Worm (Caenorhabditis elegans): Measurements from ENCODE around the gene mrps-25.
"Not testable (repeated sequence)": the region's sequence is repeated elsewhere in the genome, so short reads cannot be mapped to it uniquely, and the experiment has no call there.

The mrps-25 gene

ce11 chrIV:1058504-1058903, 1.8 kb downstream of the mrps-25 start:
- TF ChIP-seq B0019.2 (GFP tag; conservative IDR thresholded peaks at IDR 0.05) (no peak), attf-3 (GFP tag; conservative IDR thresholded peaks at IDR 0.05) (peak; percentile 72)

DNA sequence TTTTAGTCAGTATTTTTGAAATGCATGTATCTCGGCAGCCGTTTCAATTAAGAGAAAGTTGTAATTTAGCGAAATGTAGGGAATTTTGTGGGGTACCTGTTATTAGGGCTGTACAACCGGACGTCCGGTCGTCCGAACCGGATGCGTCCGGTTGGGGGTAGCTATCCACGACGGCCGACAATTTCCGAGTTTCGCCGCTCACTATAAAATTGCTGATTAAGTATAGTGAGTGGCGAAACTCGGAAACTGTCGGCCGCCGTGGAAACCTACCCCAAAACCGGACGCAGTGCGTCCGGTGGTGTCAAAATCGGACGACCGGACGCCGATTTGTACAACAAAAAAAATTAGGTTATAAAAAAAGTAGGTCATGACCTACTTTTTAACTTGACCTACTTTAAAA, 5.0 kb downstream of the mrps-25 start:
- TF ChIP-seq snpc-4 (GFP tag; optimal IDR thresholded peaks at IDR 0.05): not testable (repeated sequence)
- TF ChIP-seq snpc-4 (tag; optimal IDR thresholded peaks at IDR 0.05): peak in 3 of 4 experiments; percentile 24 to 91 (median 85)
- peak; percentile 64 for TF ChIP-seq hmg-1.2 (GFP tag; IDR thresholded peaks at IDR 0.05)

DNA sequence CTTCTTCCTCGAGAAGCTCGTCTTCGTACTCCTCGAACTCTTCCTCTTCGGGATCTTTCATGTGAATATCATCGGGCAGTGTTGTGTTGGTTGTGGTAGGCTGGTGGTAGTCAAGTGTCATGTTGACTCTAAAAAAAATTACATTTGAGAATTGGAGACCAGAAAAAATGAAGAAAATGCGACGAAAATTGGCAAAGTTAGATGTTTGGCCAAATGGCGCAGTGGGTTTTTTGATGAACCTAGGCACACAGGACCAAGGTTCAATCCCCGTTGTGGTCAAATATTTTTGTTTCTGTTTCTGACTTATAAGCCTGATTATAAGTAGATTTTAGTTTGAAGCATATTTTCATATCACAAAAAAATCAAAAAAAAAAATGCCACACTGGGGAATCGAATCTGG, 6.4 kb downstream of the mrps-25 start:
- peak; percentile 24; the same call in 1 of the 2 replicates for TF ChIP-seq attf-3 (GFP tag; conservative IDR thresholded peaks at IDR 0.05)
- TF ChIP-seq F52B5.7 (tag; optimal IDR thresholded peaks at IDR 0.05): no peak
- peak; percentile 76 for TF ChIP-seq tbp1 (GFP tag; optimal IDR thresholded peaks at IDR 0.05)
- TF ChIP-seq B0261.1 (tag; optimal IDR thresholded peaks at IDR 0.05): peak; percentile 51
- no peak for TF ChIP-seq D2030.7 (GFP tag; IDR thresholded peaks at IDR 0.05)
- peak; percentile 21 for TF ChIP-seq rpc-1 (optimal IDR thresholded peaks at IDR 0.05)
- TF ChIP-seq rpc-1 (tag; optimal IDR thresholded peaks at IDR 0.05): peak; percentile 62

- no peak for TF ChIP-seq hsf-1 (GFP tag; IDR thresholded peaks at IDR 0.05)
- TF ChIP-seq lsy-27 (tag; optimal IDR thresholded peaks at IDR 0.05; ENCODE audit: borderline replicate concordance, insufficient read depth): no peak
- TF ChIP-seq F10E7.11 (tag; optimal IDR thresholded peaks at IDR 0.05): no peak
- peak; percentile 89 for TF ChIP-seq zfh-2 (GFP tag; conservative IDR thresholded peaks at IDR 0.05)
- no peak for TF ChIP-seq Y53G8AR.9 (GFP tag; conservative IDR thresholded peaks at IDR 0.05)
- no peak for TF ChIP-seq sdz-38 (tag; optimal IDR thresholded peaks at IDR 0.05)
- TF ChIP-seq repo-1 (tag; optimal IDR thresholded peaks at IDR 0.05): no peak
- TF ChIP-seq zim-3 (tag; optimal IDR thresholded peaks at IDR 0.05): no peak
- TF ChIP-seq madf-6 (GFP tag; IDR thresholded peaks at IDR 0.05): no peak
- no peak for TF ChIP-seq ets-4 (GFP tag; optimal IDR thresholded peaks at IDR 0.05)
- no peak for TF ChIP-seq ccch-3 (GFP tag; optimal IDR thresholded peaks at IDR 0.05)
- TF ChIP-seq ztf-18 (tag; optimal IDR thresholded peaks at IDR 0.05): no peak
- TF ChIP-seq egrh-3 (GFP tag; IDR thresholded peaks at IDR 0.05): 0 out of 2 replicates have a peak, but pooled peaks have one; percentile 54
- TF ChIP-seq somi-1 (GFP tag; optimal IDR thresholded peaks at IDR 0.05): no peak
- no peak for TF ChIP-seq lag-1 (GFP tag; IDR thresholded peaks at IDR 0.05)
- TF ChIP-seq ztf-25 (GFP tag; IDR thresholded peaks at IDR 0.05): no peak
Observed at ce11 chrIV:1064289-1064848, 7.7 kb downstream of the mrps-25 start.

DNA sequence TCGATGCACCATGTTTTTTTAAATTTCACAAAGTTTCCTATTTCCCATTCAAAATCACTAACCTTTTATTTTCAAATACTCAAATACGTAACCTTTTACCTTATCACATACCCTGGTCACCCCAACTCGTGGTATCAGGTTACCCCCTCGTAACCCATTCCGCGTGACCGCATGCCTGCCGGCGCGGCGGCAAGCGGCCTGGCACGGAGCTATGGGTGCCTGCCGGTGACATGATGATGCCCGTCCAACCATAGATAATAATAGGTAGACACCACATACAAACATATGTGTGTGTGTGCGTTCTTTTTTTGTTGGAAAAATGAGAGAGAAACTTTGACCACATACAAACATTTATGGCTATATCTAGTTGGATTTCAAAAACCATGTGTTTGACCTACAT, 8.9 kb downstream of the mrps-25 start:
- no peak for TF ChIP-seq bed-2 (GFP tag; IDR thresholded peaks at IDR 0.05)
- TF ChIP-seq zfh-2 (GFP tag; conservative IDR thresholded peaks at IDR 0.05): peak; percentile 71

DNA sequence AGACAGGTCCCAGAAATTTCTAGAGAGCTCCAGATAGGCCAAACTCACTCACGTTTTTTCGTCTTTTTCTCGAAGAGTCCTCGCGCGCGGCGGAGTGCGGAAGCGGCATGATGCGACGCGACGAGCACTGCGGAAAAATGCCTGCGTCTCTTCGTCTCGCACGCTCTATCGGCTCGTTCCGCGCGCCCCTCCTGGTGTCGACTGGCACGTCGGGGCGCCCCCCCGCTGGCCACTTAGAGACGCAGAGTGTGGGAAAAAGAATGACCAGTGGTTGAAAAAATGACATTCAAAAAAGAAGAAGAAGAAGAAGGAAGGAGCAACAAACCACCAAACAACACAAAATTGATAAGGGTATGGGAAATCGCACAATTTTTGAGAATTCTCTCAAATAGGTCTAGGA, 10.7 kb downstream of the mrps-25 start, which contains the start of gene znf-782:
Gene znf-782, minus strand, starts transcription at position 96 of the 400 bp plus-strand sequence.
- TF ChIP-seq die-1 (tag; optimal IDR thresholded peaks at IDR 0.05) (no peak), mcd-1 (GFP tag; IDR thresholded peaks at IDR 0.05) (0 out of 2 replicates have a peak, but pooled peaks have one; percentile 19), zfh-2 (GFP tag; conservative IDR thresholded peaks at IDR 0.05) (peak; percentile 96), dox-1 (GFP tag; IDR thresholded peaks at IDR 0.05) (peak; percentile 49; the same call in 1 of the 2 replicates), hmg-1.2 (GFP tag; IDR thresholded peaks at IDR 0.05) (peak; percentile 81), attf-5 (GFP tag; optimal IDR thresholded peaks at IDR 0.05) (peak; percentile 14), snpc-1.3 (tag; optimal IDR thresholded peaks at IDR 0.05; ENCODE audit: insufficient read depth) (no peak), nfyb-1 (GFP tag; IDR thresholded peaks at IDR 0.05) (0 out of 2 replicates have a peak, but pooled peaks have one; percentile 41), nhr-80 (tag; optimal IDR thresholded peaks at IDR 0.05) (peak; percentile 68), F22D6.2 (tag; optimal IDR thresholded peaks at IDR 0.05) (no peak), egrh-3 (GFP tag; IDR thresholded peaks at IDR 0.05) (peak; percentile 90), B0019.2 (GFP tag; conservative IDR thresholded peaks at IDR 0.05) (no peak), cebp-1 (GFP tag; IDR thresholded peaks at IDR 0.05) (no peak), cebp-1 (tag; optimal IDR thresholded peaks at IDR 0.05) (peak; percentile 4)

Data from whole organism, young adult.